Worm (Caenorhabditis elegans) whole organism, midembryonic: ENCODE data around the gene srg-28.

Experiments
- ref-1 ChIP-seq: fragments of 200-800 bp; sonication (Bioruptor generic); conservative IDR thresholded peaks from 2 replicates; pipeline ENCODE4 v1.3.6; 2022; ENCODE audit warnings: missing genetic modification reagents, missing genetic modification characterization, missing compliant biosample characterization
- ztf-23 ChIP-seq: fragments of 200-800 bp; sonication (Bioruptor generic); IDR thresholded peaks from 2 replicates; pipeline ENCODE4 v1.3.6; 2022; ENCODE audit warnings: missing genetic modification reagents, missing genetic modification characterization, missing compliant biosample characterization

- TF ChIP-seq ztf-23 (GFP tag; lab: Robert Waterston, UW): no peak
- TF ChIP-seq ref-1 (GFP tag; lab: Robert Waterston, UW): no peak
Measured at ce11 chrV:5303389-5303788, 31.3 kb upstream of the srg-28 start, which contains the start of gene ncx-2.
